Worm (Caenorhabditis elegans) whole organism, L3 larva: ENCODE measurements around the gene T05C3.6.

Experiments used
- mdl-1 ChIP-seq: fragments of 150-350 bp; optimal IDR thresholded peaks from 2 replicates; lab custom pipeline; 2014; ENCODE audit warnings: missing biosample characterization, missing genetic modification characterization
- nhr-11 ChIP-seq: fragments of 150-350 bp; optimal IDR thresholded peaks from 2 replicates; lab custom pipeline; 2014; ENCODE audit warnings: missing biosample characterization, missing genetic modification characterization
- nhr-76 ChIP-seq: fragments of 150-350 bp; sonication (generic microtip); optimal IDR thresholded peaks from 5 replicates; lab custom pipeline; 2014; ENCODE audit warnings: missing biosample characterization, missing genetic modification characterization
- tbx-2 ChIP-seq: sonication (generic microtip); optimal IDR thresholded peaks from 2 replicates; lab custom pipeline; 2016; ENCODE audit warnings: mild to moderate bottlenecking, missing genetic modification characterization, missing compliant biosample characterization

DNA sequence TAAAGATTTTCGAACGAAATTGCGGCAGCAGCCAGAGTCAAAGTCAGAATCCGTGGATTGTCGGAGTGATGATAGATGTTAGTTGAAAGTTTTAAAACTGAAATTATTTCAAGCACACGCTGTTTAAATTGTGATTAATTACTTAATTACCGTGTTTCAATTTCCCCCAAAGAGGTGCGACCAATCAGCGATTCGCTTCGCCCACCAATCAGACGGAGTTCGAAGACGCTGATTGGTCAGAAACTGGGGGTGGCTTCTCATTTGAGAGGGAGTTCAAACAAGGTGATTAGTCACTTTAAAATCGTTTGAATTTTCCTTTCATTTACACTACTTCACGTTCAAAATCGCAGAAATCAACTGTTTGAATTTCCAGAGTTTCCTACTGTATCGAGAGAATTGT is 9.2 kb downstream of the T05C3.6 start:
- no peak for TF ChIP-seq mdl-1 (tag; lab: Kevin White, UChicago)
- no peak for TF ChIP-seq nhr-76
- no peak for TF ChIP-seq tbx-2 (tag; lab: Kevin White, UChicago)
- no peak for TF ChIP-seq nhr-11 (tag; lab: Kevin White, UChicago)
